Worm (Caenorhabditis elegans): ENCODE data around the gene Y116F11A.1.

Y116F11A.1 gene

ce11 chrV:19751124-19751523, 20.7 kb downstream of the Y116F11A.1 start, which contains the start of gene clec-49:
clec-49 (minus strand) TSS chrV:19751226.
- no peak for TF ChIP-seq ama-1 (optimal IDR thresholded peaks at IDR 0.05)
- TF ChIP-seq tbx-2 (tag; optimal IDR thresholded peaks at IDR 0.05) = no peak
- TF ChIP-seq ztf-4 (tag; optimal IDR thresholded peaks at IDR 0.05) = no peak
- TF ChIP-seq ceh-9 (tag; optimal IDR thresholded peaks at IDR 0.05) = no peak
- no peak for TF ChIP-seq fos-1 (tag; optimal IDR thresholded peaks at IDR 0.05)
- no peak for TF ChIP-seq sea-2 (GFP tag; optimal IDR thresholded peaks at IDR 0.05)
- no peak for TF ChIP-seq jun-1 (tag; optimal IDR thresholded peaks at IDR 0.05)
- no peak for TF ChIP-seq ZK546.5 (tag; optimal IDR thresholded peaks at IDR 0.05)
- TF ChIP-seq pqm-1 (tag; optimal IDR thresholded peaks at IDR 0.05) = peak; percentile 65
- TF ChIP-seq ceh-16 (tag; optimal IDR thresholded peaks at IDR 0.05) = no peak
- no peak for TF ChIP-seq ztf-11 (tag; optimal IDR thresholded peaks at IDR 0.05)
- no peak for TF ChIP-seq lin-15B (tag; optimal IDR thresholded peaks at IDR 0.05)
- TF ChIP-seq elt-2 (tag; optimal IDR thresholded peaks at IDR 0.05) = peak; percentile 69
- TF ChIP-seq daf-12 (tag; optimal IDR thresholded peaks at IDR 0.05) = no peak
- no peak for TF ChIP-seq fkh-10 (GFP tag; optimal IDR thresholded peaks at IDR 0.05)

- no peak for TF ChIP-seq pqm-1 (tag; optimal IDR thresholded peaks at IDR 0.05)
- no peak for TF ChIP-seq ceh-28 (tag; optimal IDR thresholded peaks at IDR 0.05)
- TF ChIP-seq ama-1 (optimal IDR thresholded peaks at IDR 0.05) = no peak
- no peak for TF ChIP-seq nhr-23 (tag; optimal IDR thresholded peaks at IDR 0.05)
- no peak for TF ChIP-seq unc-39 (tag; optimal IDR thresholded peaks at IDR 0.05)
- TF ChIP-seq nhr-43 (tag; optimal IDR thresholded peaks at IDR 0.05; ENCODE audit: poor library complexity, severe bottlenecking) = no peak
- no peak for TF ChIP-seq nhr-11 (tag; optimal IDR thresholded peaks at IDR 0.05)
- TF ChIP-seq ztf-4 (tag; optimal IDR thresholded peaks at IDR 0.05) = no peak
- TF ChIP-seq ceh-82 (tag; optimal IDR thresholded peaks at IDR 0.05) = no peak
- TF ChIP-seq nhr-237 (tag; optimal IDR thresholded peaks at IDR 0.05) = no peak
- no peak for TF ChIP-seq zag-1 (tag; optimal IDR thresholded peaks at IDR 0.05)
- no peak for TF ChIP-seq fos-1 (tag; optimal IDR thresholded peaks at IDR 0.05)
Measured at ce11 chrV:19752879-19753278, 22.5 kb downstream of the Y116F11A.1 start.

- TF ChIP-seq snpc-4 (tag; optimal IDR thresholded peaks at IDR 0.05) (no peak), elt-2 (tag; optimal IDR thresholded peaks at IDR 0.05) (peak; percentile 60), R02D3.7 (tag; optimal IDR thresholded peaks at IDR 0.05) (no peak)
Measured at ce11 chrV:19754331-19754730, 24.0 kb downstream of the Y116F11A.1 start.

- TF ChIP-seq elt-2 (tag; optimal IDR thresholded peaks at IDR 0.05) (peak; percentile 86), nhr-28 (tag; optimal IDR thresholded peaks at IDR 0.05) (no peak), pqm-1 (tag; optimal IDR thresholded peaks at IDR 0.05) (peak; percentile 82)
Measured at ce11 chrV:19755260-19755659, 24.9 kb downstream of the Y116F11A.1 start, which contains the start of gene clec-50. clec-50 (minus strand) TSS chrV:19755368.

ce11 chrV:19756253-19756652, 25.9 kb downstream of the Y116F11A.1 start, which contains the start of gene W04E12.9:
W04E12.9 (plus strand) TSS chrV:19756553.
- no peak for TF ChIP-seq elt-2 (tag; optimal IDR thresholded peaks at IDR 0.05)
- no peak for TF ChIP-seq egl-27 (tag; optimal IDR thresholded peaks at IDR 0.05)

- TF ChIP-seq ceh-28 (tag; optimal IDR thresholded peaks at IDR 0.05) (no peak), unc-62 (GFP tag; optimal IDR thresholded peaks at IDR 0.05) (no peak), nhr-77 (tag; optimal IDR thresholded peaks at IDR 0.05) (no peak), R02D3.7 (tag; optimal IDR thresholded peaks at IDR 0.05) (no peak), fkh-10 (GFP tag; optimal IDR thresholded peaks at IDR 0.05) (no peak), sea-2 (GFP tag; optimal IDR thresholded peaks at IDR 0.05) (no peak), nhr-28 (tag; optimal IDR thresholded peaks at IDR 0.05) (no peak), nhr-11 (tag; optimal IDR thresholded peaks at IDR 0.05) (no peak), snpc-4 (tag; optimal IDR thresholded peaks at IDR 0.05) (no peak), ceh-16 (tag; optimal IDR thresholded peaks at IDR 0.05) (no peak), ZK546.5 (tag; optimal IDR thresholded peaks at IDR 0.05) (no peak), egl-27 (tag; optimal IDR thresholded peaks at IDR 0.05) (no peak), elt-2 (tag; optimal IDR thresholded peaks at IDR 0.05) (no peak)
Measured at ce11 chrV:19759282-19759681, 28.9 kb downstream of the Y116F11A.1 start.

- TF ChIP-seq elt-2 (tag; optimal IDR thresholded peaks at IDR 0.05) (no peak), egl-5 (tag; optimal IDR thresholded peaks at IDR 0.05) (no peak), elt-3 (tag; optimal IDR thresholded peaks at IDR 0.05) (no peak), snpc-4 (tag; optimal IDR thresholded peaks at IDR 0.05) (no peak), nhr-237 (tag; optimal IDR thresholded peaks at IDR 0.05) (no peak), ceh-9 (tag; optimal IDR thresholded peaks at IDR 0.05) (no peak), nhr-11 (tag; optimal IDR thresholded peaks at IDR 0.05) (no peak), unc-39 (tag; optimal IDR thresholded peaks at IDR 0.05) (no peak), nfya-1 (tag; optimal IDR thresholded peaks at IDR 0.05; ENCODE audit: insufficient read depth) (no peak), ceh-16 (tag; optimal IDR thresholded peaks at IDR 0.05) (no peak), fkh-2 (tag; optimal IDR thresholded peaks at IDR 0.05) (no peak)
Measured at ce11 chrV:19760751-19761150, 30.4 kb downstream of the Y116F11A.1 start, which contains the start of gene M162.5. M162.5 (plus strand) TSS chrV:19761051.
